Fruit fly (Drosophila melanogaster) whole organism, prepupa: ENCODE measurements around the gene CG31674.

ENCODE experiments used
- CG10669 ChIP-seq: fragments of 200-800 bp; sonication (Bioruptor generic); optimal IDR thresholded peaks from 3 replicates; lab custom pipeline; 2018; ENCODE audit warnings: missing biosample characterization, mild to moderate bottlenecking, missing genetic modification characterization, moderate library complexity
- CG11902 ChIP-seq: fragments of 200-800 bp; sonication (Bioruptor generic); optimal IDR thresholded peaks from 3 replicates; lab custom pipeline; 2016; ENCODE audit warnings: missing biosample characterization, missing genetic modification characterization
- CG3919 ChIP-seq: fragments of 200-800 bp; sonication (Bioruptor generic); optimal IDR thresholded peaks from 3 replicates; lab custom pipeline; 2016; ENCODE audit warnings: missing biosample characterization, missing genetic modification characterization
- CG8119 ChIP-seq: fragments of 200-800 bp; sonication (Bioruptor generic); IDR thresholded peaks from 3 replicates; pipeline ENCODE4 v1.3.6; 2022; ENCODE audit warnings: missing biosample characterization, missing genetic modification characterization
- Hr38 ChIP-seq: sonication (Bioruptor generic); optimal IDR thresholded peaks from 2 replicates; lab custom pipeline; 2016; ENCODE audit warnings: missing biosample characterization, missing genetic modification characterization
- Hr4 ChIP-seq: fragments of 200-800 bp; sonication (Bioruptor generic); optimal IDR thresholded peaks from 3 replicates; lab custom pipeline; 2016; ENCODE audit warnings: missing biosample characterization, missing genetic modification characterization
- Lpt ChIP-seq: fragments of 200-800 bp; sonication (Bioruptor generic); optimal IDR thresholded peaks from 3 replicates; lab custom pipeline; 2016; ENCODE audit warnings: missing biosample characterization, missing genetic modification characterization
- OdsH ChIP-seq: fragments of 200-800 bp; sonication (Bioruptor generic); optimal IDR thresholded peaks from 3 replicates; lab custom pipeline; 2016; ENCODE audit warnings: missing biosample characterization, missing genetic modification characterization
- Sox102F ChIP-seq: fragments of 200-800 bp; sonication (Bioruptor generic); optimal IDR thresholded peaks from 2 replicates; lab custom pipeline; 2016; ENCODE audit warnings: missing biosample characterization, mild to moderate bottlenecking, missing genetic modification characterization
- ss ChIP-seq, 2 experiments: fragments of 200-800 bp; sonication (Bioruptor generic); optimal IDR thresholded peaks; 2 replicates in 1 of 2; 3 replicates in 1 of 2; lab custom pipeline; 2017 to 2018; ENCODE audit warnings: mild to moderate bottlenecking in 2 of 2, missing biosample characterization in 2 of 2, missing genetic modification characterization in 2 of 2, moderate library complexity in 1 of 2

DNA sequence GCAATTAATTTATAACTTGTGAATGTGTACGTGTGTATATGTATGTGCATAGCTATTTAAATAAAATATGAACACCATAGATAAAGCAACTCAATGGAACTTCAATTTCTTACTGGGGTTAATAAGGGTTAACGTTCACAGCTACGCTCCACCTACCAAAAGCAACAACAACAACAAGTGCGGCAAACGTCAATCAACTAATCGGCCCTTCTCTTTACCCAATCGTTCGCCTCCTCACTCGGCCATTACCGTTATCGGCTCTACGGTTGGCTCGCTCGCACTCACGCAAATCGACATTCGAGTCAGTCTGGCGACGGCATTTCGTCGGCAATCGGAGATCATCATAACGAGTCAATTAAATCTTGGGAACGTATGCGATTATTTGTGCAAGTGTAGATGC lies 48.0 kb upstream of the CG31674 start:
- TF ChIP-seq Hr4 (GFP tag; lab: Kevin White, UChicago) (no peak), ss (GFP tag; optimal IDR thresholded peaks at IDR 0.05; lab: Kevin White, UChicago) (no peak), CG8119 (GFP tag; lab: Robert Waterston, UW) (no peak), CG10669 (GFP tag; lab: Kevin White, UChicago) (no peak), CG11902 (no peak), OdsH (GFP tag; lab: Kevin White, UChicago) (no peak), Lpt (GFP tag; lab: Kevin White, UChicago) (no peak), Hr38 (no peak), CG3919 (GFP tag; lab: Kevin White, UChicago) (no peak), Sox102F (GFP tag; lab: Kevin White, UChicago) (no peak)
